Worm (Caenorhabditis elegans) whole organism, L4/young adult: ENCODE data around the gene ztf-7.

Source experiments
- W03F9.2 ChIP-seq: fragments of 150-350 bp; optimal IDR thresholded peaks from 2 replicates; lab custom pipeline; 2014; ENCODE audit warnings: missing biosample characterization, missing genetic modification characterization
- dao-5 ChIP-seq: sonication (generic microtip); optimal IDR thresholded peaks from 2 replicates; lab custom pipeline; 2016; ENCODE audit warnings: missing genotype, missing genetic modification characterization, moderate library complexity, missing compliant biosample characterization
- him-1 ChIP-seq: sonication (generic microtip); optimal IDR thresholded peaks from 2 replicates; lab custom pipeline; 2016; ENCODE audit warnings: missing genotype, missing genetic modification reagents, missing genetic modification characterization, missing compliant biosample characterization

DNA sequence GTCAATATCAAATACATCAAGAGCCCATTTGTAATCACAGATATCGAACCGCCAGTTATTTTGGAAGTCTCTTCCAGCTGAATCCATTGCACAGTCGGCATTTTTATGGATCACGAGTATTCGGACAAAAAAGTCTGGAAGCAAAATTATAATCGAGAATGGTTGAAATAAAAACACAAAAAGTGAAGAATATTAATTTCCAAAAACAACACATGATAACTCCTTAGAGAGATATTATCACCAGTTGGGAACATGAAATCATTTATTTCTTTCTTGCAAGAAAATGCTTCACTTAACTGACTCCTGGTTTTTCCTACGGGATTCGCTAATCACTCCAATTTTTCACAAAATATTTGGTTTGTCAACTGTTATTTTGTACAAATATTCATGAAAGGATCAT is 34.6 kb upstream of the ztf-7 start, which contains the start of gene str-2:
- TF ChIP-seq him-1 (tag; lab: Kevin White, UChicago) (no peak), dao-5 (no peak), W03F9.2 (no peak)
